Worm (Caenorhabditis elegans) whole organism, L1 larva: ENCODE measurements around the gene ZK829.1.

Source experiments
- alr-1 ChIP-seq: fragments of 200-800 bp; sonication (Bioruptor generic); optimal IDR thresholded peaks from 2 replicates; lab custom pipeline; 2018; ENCODE audit warnings: borderline replicate concordance, mild to moderate bottlenecking, missing genetic modification characterization, missing compliant biosample characterization
- ceh-63 ChIP-seq: fragments of 200-800 bp; sonication (Bioruptor generic); optimal IDR thresholded peaks from 2 replicates; lab custom pipeline; 2018; ENCODE audit warnings: mild to moderate bottlenecking, missing genetic modification characterization, missing compliant biosample characterization
- ceh-8 ChIP-seq: fragments of 200-800 bp; sonication (Bioruptor generic); optimal IDR thresholded peaks from 2 replicates; lab custom pipeline; 2018; ENCODE audit warnings: mild to moderate bottlenecking, missing genetic modification characterization, moderate library complexity, missing compliant biosample characterization
- ceh-88 ChIP-seq: fragments of 200-800 bp; sonication (Bioruptor generic); IDR thresholded peaks from 2 replicates; pipeline ENCODE4 v1.3.6; 2022; ENCODE audit warnings: missing genetic modification characterization, missing compliant biosample characterization
- ces-1 ChIP-seq: fragments of 150-350 bp; optimal IDR thresholded peaks from 2 replicates; lab custom pipeline; 2014; ENCODE audit warnings: missing biosample characterization, missing genetic modification reagents, missing genetic modification characterization
- dsc-1 ChIP-seq: sonication (generic microtip); optimal IDR thresholded peaks from 2 replicates; lab custom pipeline; 2016; ENCODE audit warnings: mild to moderate bottlenecking, missing genetic modification characterization, missing compliant biosample characterization
- efl-1 ChIP-seq, 4 experiments: fragments of 150-350 bp; optimal IDR thresholded peaks in 3 of 4; peaks in 1 of 4; 1 replicate in 1 of 4; 2 replicates in 3 of 4; lab custom pipeline; 2014; ENCODE audit warnings: missing biosample characterization in 2 of 4, missing genetic modification characterization in 2 of 4, missing genetic modification reagents in 2 of 4
- elt-2 ChIP-seq: sonication (generic microtip); optimal IDR thresholded peaks from 2 replicates; lab custom pipeline; 2016; ENCODE audit warnings: missing genetic modification characterization, mild to moderate bottlenecking, inconsistent platforms, missing compliant biosample characterization, missing genetic modification reagents
- elt-3 ChIP-seq, 6 experiments: fragments of 150-350 bp in 1 of 6; sonication (generic microtip); optimal IDR thresholded peaks; 2 replicates each; lab custom pipeline; 2017 to 2018; ENCODE audit warnings: missing biosample characterization in 6 of 6, missing genetic modification characterization in 6 of 6, inconsistent platforms in 1 of 6
- fkh-4 ChIP-seq: sonication (generic microtip); optimal IDR thresholded peaks from 2 replicates; lab custom pipeline; 2016; ENCODE audit warnings: missing compliant biosample characterization, missing genetic modification characterization, borderline replicate concordance
- fkh-8 ChIP-seq: sonication (generic microtip); optimal IDR thresholded peaks from 2 replicates; lab custom pipeline; 2016; ENCODE audit warnings: mild to moderate bottlenecking, missing genetic modification characterization, missing compliant biosample characterization
- fos-1 ChIP-seq: fragments of 150-350 bp; optimal IDR thresholded peaks from 2 replicates; lab custom pipeline; 2014; ENCODE audit warnings: missing biosample characterization, missing genetic modification characterization
- hlh-17 ChIP-seq: fragments of 200-800 bp; sonication (Bioruptor generic); optimal IDR thresholded peaks from 2 replicates; lab custom pipeline; 2018; ENCODE audit warnings: missing genetic modification characterization, mild to moderate bottlenecking, missing compliant biosample characterization, moderate library complexity, borderline replicate concordance
- hpl-2 ChIP-seq: fragments of 150-350 bp; optimal IDR thresholded peaks from 2 replicates; lab custom pipeline; 2014; ENCODE audit warnings: missing biosample characterization, missing genetic modification reagents, missing genetic modification characterization
- jun-1 ChIP-seq: fragments of 150-350 bp; optimal IDR thresholded peaks from 2 replicates; lab custom pipeline; 2014; ENCODE audit warnings: missing biosample characterization, missing genetic modification reagents, missing genetic modification characterization
- lir-3 ChIP-seq: sonication (generic microtip); optimal IDR thresholded peaks from 2 replicates; lab custom pipeline; 2016; ENCODE audit warnings: mild to moderate bottlenecking, missing genetic modification characterization, moderate library complexity, missing compliant biosample characterization; ENCODE audit not compliant: poor library complexity
- mdl-1 ChIP-seq, 2 experiments: fragments of 150-350 bp; optimal IDR thresholded peaks; 2 replicates each; lab custom pipeline; 2014 to 2017; ENCODE audit warnings: missing biosample characterization in 2 of 2, missing genetic modification characterization in 2 of 2, inconsistent platforms in 1 of 2
- nhr-11 ChIP-seq: fragments of 150-350 bp; optimal IDR thresholded peaks from 2 replicates; lab custom pipeline; 2014; ENCODE audit warnings: missing biosample characterization, missing genetic modification characterization
- nhr-12 ChIP-seq: sonication (generic microtip); optimal IDR thresholded peaks from 2 replicates; lab custom pipeline; 2017; ENCODE audit warnings: missing biosample characterization, missing genetic modification characterization
- nhr-47 ChIP-seq: sonication (generic microtip); optimal IDR thresholded peaks from 2 replicates; lab custom pipeline; 2016; ENCODE audit warnings: mild to moderate bottlenecking, missing genetic modification characterization, moderate library complexity, missing compliant biosample characterization
- nhr-71 ChIP-seq: sonication (generic microtip); optimal IDR thresholded peaks from 2 replicates; lab custom pipeline; 2016; ENCODE audit warnings: mild to moderate bottlenecking, missing genetic modification characterization, moderate library complexity, missing compliant biosample characterization
- nhr-77 ChIP-seq: fragments of 150-350 bp; optimal IDR thresholded peaks from 2 replicates; lab custom pipeline; 2014; ENCODE audit warnings: missing biosample characterization, missing genetic modification characterization
- nhr-85 ChIP-seq: sonication (generic microtip); peaks from one replicate; lab custom pipeline; 2016; ENCODE audit warnings: missing genetic modification characterization, inconsistent platforms, missing compliant biosample characterization
- nhr-90 ChIP-seq: sonication (generic microtip); optimal IDR thresholded peaks from 2 replicates; lab custom pipeline; 2016; ENCODE audit warnings: mild to moderate bottlenecking, missing genetic modification characterization, missing compliant biosample characterization; ENCODE audit not compliant: poor library complexity
- pag-3 ChIP-seq: sonication (generic microtip); optimal IDR thresholded peaks from 2 replicates; lab custom pipeline; 2017; ENCODE audit warnings: missing genetic modification characterization, mild to moderate bottlenecking, missing compliant biosample characterization, antibody characterized with exemption, borderline replicate concordance; ENCODE audit not compliant: insufficient read depth
- pax-3 ChIP-seq: fragments of 200-800 bp; sonication (Bioruptor generic); optimal IDR thresholded peaks from 2 replicates; lab custom pipeline; 2018; ENCODE audit warnings: mild to moderate bottlenecking, missing genetic modification characterization, moderate library complexity, missing compliant biosample characterization
- rnt-1 ChIP-seq: sonication (generic microtip); optimal IDR thresholded peaks from 2 replicates; lab custom pipeline; 2016; ENCODE audit warnings: mild to moderate bottlenecking, missing genetic modification characterization, moderate library complexity, missing compliant biosample characterization
- skn-1 ChIP-seq: fragments of 150-350 bp; optimal IDR thresholded peaks from 2 replicates; lab custom pipeline; 2014; ENCODE audit warnings: missing biosample characterization, missing genetic modification characterization
- sptf-1 ChIP-seq: fragments of 150-350 bp; optimal IDR thresholded peaks from 2 replicates; lab custom pipeline; 2014; ENCODE audit warnings: missing biosample characterization, missing genetic modification characterization
- tlp-1 ChIP-seq: fragments of 150-350 bp; optimal IDR thresholded peaks from 2 replicates; lab custom pipeline; 2014; ENCODE audit warnings: missing biosample characterization, missing genetic modification characterization
- unc-30 ChIP-seq: sonication (generic microtip); optimal IDR thresholded peaks from 2 replicates; lab custom pipeline; 2017; ENCODE audit warnings: missing biosample characterization, missing genetic modification characterization
- unc-86 ChIP-seq: sonication (generic microtip); optimal IDR thresholded peaks from 2 replicates; lab custom pipeline; 2016; ENCODE audit warnings: missing genetic modification characterization, missing compliant biosample characterization
- unc-98 ChIP-seq: fragments of 200-800 bp; sonication (Bioruptor generic); IDR thresholded peaks from 2 replicates; pipeline ENCODE4 v1.3.6; 2022; ENCODE audit warnings: missing genetic modification characterization, missing compliant biosample characterization
- xbp-1 ChIP-seq: sonication (generic microtip); optimal IDR thresholded peaks from 2 replicates; lab custom pipeline; 2016; ENCODE audit warnings: missing genetic modification characterization, missing compliant biosample characterization
- ztf-4 ChIP-seq: fragments of 150-350 bp; optimal IDR thresholded peaks from 2 replicates; lab custom pipeline; 2014; ENCODE audit warnings: missing biosample characterization, missing genetic modification characterization

Gene ZK829.1

ce11 chrIV:11942313-11942712 lies at the start of gene ZK829.1:
TSS of gene ZK829.1 (minus strand) at chrIV:11942413.
- TF ChIP-seq jun-1 (tag; lab: Kevin White, UChicago), result no peak
- no peak for TF ChIP-seq ceh-88 (GFP tag; lab: Robert Waterston, UW)
- no peak for TF ChIP-seq hpl-2
- TF ChIP-seq efl-1 (optimal IDR thresholded peaks at IDR 0.05; lab: Kevin White, UChicago), result no peak
- no peak for TF ChIP-seq efl-1 (GFP tag; optimal IDR thresholded peaks at IDR 0.05 in 1 of 2; lab: Kevin White, UChicago)
- no peak for TF ChIP-seq ces-1
- no peak for TF ChIP-seq nhr-90 (tag; lab: Kevin White, UChicago)
- no peak for TF ChIP-seq unc-86 (tag; lab: Kevin White, UChicago)
- TF ChIP-seq elt-3 (tag; optimal IDR thresholded peaks at IDR 0.05; lab: Kevin White, UChicago), result no peak
- no peak for TF ChIP-seq dsc-1
- TF ChIP-seq mdl-1 (tag; optimal IDR thresholded peaks at IDR 0.05; lab: Kevin White, UChicago), result no peak
- TF ChIP-seq skn-1, result no peak

DNA sequence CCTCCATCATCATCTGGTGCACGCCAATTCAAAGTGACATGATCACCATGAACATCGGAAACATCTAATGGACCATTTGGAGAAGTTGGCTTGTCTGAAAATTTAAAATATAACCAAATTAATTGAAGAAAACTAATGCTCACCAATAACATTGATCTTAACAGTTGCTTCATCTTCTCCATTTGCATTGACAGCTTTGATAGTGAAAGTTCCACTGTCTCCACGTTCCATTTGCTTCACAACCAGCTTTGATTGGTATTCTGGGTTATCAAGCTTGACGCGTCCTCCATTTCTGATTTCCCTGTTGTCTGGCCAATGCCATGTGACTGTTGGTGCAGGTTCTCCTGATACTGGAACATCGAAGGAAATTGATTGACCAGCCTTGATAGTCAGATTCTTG lies 44.2 kb upstream of the ZK829.1 start:
- TF ChIP-seq pag-3 (no peak), alr-1 (no peak), sptf-1 (tag; lab: Kevin White, UChicago) (no peak), nhr-85 (tag; lab: Kevin White, UChicago) (no peak), fkh-4 (tag; lab: Kevin White, UChicago) (no peak), unc-30 (tag; lab: Kevin White, UChicago) (no peak), fos-1 (no peak), ztf-4 (tag; lab: Kevin White, UChicago) (no peak), tlp-1 (tag; lab: Kevin White, UChicago) (no peak), unc-98 (no peak), unc-86 (tag; lab: Kevin White, UChicago) (no peak), fkh-8 (no peak), elt-2 (tag; lab: Kevin White, UChicago) (no peak), ces-1 (no peak)
- TF ChIP-seq, all 84 proteins: peak for 0

DNA sequence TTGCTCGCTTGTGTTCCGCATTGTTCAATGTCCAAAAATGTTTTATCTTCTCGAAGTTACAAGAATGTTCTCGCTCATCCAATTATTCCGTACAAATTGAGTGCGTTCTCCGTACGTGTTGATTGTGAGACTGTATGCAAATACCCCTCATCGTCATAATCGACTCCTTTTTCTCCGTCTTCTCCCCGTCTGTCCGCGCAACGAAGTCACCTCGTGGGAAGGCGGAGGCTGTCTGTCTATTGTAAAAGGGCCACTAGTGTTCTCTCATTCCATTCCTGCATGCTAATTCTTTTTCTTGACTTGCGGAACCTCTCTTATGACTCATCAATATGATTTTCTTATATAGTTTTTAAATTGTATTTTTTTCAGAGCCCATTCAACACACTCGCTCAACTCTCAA lies 28.0 kb upstream of the ZK829.1 start, which contains the start of gene ZK829.9:
Gene ZK829.9, plus strand, starts transcription at position 364 of the 400 bp plus-strand sequence.
- TF ChIP-seq hlh-17 (GFP tag; lab: Kevin White, UChicago) (no peak), ceh-63 (GFP tag; lab: Kevin White, UChicago) (no peak), rnt-1 (tag; lab: Kevin White, UChicago) (no peak), lir-3 (tag; lab: Kevin White, UChicago) (no peak), pax-3 (no peak), nhr-11 (tag; lab: Kevin White, UChicago) (no peak), nhr-71 (no peak), elt-2 (tag; lab: Kevin White, UChicago) (no peak), nhr-47 (tag; lab: Kevin White, UChicago) (no peak), xbp-1 (tag; lab: Kevin White, UChicago) (no peak), nhr-12 (no peak), nhr-77 (tag; lab: Kevin White, UChicago) (no peak)

ce11 chrIV:11965327-11965726 lies 23.1 kb upstream of the ZK829.1 start, which contains the start of gene srj-1:
TSS of gene srj-1 (minus strand) at chrIV:11965427.
- TF ChIP-seq nhr-11 (tag; lab: Kevin White, UChicago), result peak; percentile 1
- TF ChIP-seq ceh-8, result no peak
- no peak for TF ChIP-seq hpl-2
- TF ChIP-seq fkh-8, result peak; percentile 21
